Fruit fly (Drosophila melanogaster) whole organism: ENCODE results near the gene CG3288.

ENCODE experiments used
- CG8478 ChIP-seq: fragments of >200 bp; optimal IDR thresholded peaks from 2 replicates; lab custom pipeline; 2018; ENCODE audit warnings: inconsistent platforms
- Dll ChIP-seq: fragments of >200 bp; optimal IDR thresholded peaks from 2 replicates; lab custom pipeline; 2017
- EcR ChIP-seq, 2 experiments: fragments of >200 bp; optimal IDR thresholded peaks; 2 replicates each; lab custom pipeline; 2017; ENCODE audit warnings: missing biosample characterization in 2 of 2, missing genetic modification characterization in 2 of 2, missing genetic modification reagents in 2 of 2
- pan ChIP-seq: fragments of >200 bp; optimal IDR thresholded peaks from 2 replicates; lab custom pipeline; 2017
- psq ChIP-seq: fragments of >200 bp; optimal IDR thresholded peaks from 2 replicates; lab custom pipeline; 2017
- usp ChIP-seq: fragments of >200 bp; optimal IDR thresholded peaks from 2 replicates; lab custom pipeline; 2017; ENCODE audit warnings: missing biosample characterization, missing genetic modification characterization, mixed read lengths

- TF ChIP-seq CG8478 (lab: Kevin White, UChicago): no peak
- TF ChIP-seq psq (lab: Kevin White, UChicago): no peak
- no peak for TF ChIP-seq pan
- no peak for TF ChIP-seq Dll (lab: Kevin White, UChicago)
- no peak for TF ChIP-seq EcR (GFP tag; optimal IDR thresholded peaks at IDR 0.05; lab: Kevin White, UChicago)
- no peak for TF ChIP-seq usp (GFP tag; lab: Kevin White, UChicago)
Measured at dm6 chr3L:20787835-20788380, 48.1 kb upstream of the CG3288 start, which contains the start of gene CG11396.
